Fruit fly (Drosophila melanogaster): Measurements from ENCODE around the gene CG13314.

Gene CG13314

DNA sequence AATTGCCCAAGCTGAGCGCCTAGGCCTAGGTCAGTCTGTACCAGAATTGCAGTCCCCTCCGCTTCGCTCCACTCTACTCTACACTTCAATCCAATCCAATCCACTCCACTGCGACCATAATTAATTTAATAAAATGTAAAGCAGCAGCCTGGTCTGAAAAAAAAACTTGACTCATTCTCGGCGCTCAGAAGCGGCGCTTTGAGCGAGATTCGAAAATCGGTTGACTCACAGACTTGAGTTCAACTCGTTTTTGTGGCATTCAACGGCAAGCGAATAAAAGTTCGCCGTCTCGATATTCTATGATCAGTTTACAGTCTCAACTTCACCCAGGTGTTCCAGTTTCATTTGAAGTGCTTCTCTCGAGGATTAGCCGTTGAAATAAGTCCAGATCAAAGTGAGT lies at the start of gene CG13314:
Gene CG13314 (plus strand): TSS at position 301 of the 400 bp plus-strand sequence.
- no peak for TF ChIP-seq noc (tag; optimal IDR thresholded peaks at IDR 0.05)

DNA sequence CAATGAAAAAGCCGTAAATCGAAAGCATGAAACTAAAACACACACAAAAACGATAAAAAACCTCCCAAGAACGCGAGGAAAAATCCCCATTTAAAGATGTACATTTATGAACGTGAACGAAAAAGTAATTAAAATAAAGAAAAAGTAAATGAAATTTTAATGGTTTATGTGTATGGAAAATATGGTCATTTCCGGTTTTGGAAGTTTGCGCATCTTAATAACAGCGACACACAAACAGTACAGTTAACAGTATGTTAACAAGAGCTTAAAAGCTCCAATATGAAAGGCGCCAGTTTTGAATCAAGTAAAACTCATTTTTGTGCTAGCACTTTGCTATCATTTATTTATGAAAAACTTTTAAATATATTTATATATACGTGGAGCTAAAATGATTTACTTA lies 49.7 kb upstream of the CG13314 start:
- TF ChIP-seq noc (tag; optimal IDR thresholded peaks at IDR 0.05), result no peak

DNA sequence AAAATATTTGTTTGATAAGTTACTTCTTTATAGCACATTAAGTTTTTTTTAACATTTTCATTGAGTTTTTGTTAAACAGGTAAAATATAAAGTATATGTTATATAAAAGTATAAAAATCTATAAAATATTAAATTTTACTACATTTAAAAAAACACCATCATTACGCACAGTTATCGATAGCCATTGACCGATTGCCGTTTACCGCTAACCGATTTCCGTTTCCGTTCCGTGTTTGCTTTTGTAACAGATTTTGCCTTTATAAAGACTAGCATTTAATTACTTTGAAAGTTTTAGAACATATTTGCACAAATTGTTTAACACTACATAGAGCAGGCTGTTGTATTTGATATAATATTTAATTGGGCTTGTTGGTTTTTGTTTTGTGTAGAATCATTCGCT lies 41.9 kb upstream of the CG13314 start:
- TF ChIP-seq noc (tag; optimal IDR thresholded peaks at IDR 0.05), result no peak

DNA sequence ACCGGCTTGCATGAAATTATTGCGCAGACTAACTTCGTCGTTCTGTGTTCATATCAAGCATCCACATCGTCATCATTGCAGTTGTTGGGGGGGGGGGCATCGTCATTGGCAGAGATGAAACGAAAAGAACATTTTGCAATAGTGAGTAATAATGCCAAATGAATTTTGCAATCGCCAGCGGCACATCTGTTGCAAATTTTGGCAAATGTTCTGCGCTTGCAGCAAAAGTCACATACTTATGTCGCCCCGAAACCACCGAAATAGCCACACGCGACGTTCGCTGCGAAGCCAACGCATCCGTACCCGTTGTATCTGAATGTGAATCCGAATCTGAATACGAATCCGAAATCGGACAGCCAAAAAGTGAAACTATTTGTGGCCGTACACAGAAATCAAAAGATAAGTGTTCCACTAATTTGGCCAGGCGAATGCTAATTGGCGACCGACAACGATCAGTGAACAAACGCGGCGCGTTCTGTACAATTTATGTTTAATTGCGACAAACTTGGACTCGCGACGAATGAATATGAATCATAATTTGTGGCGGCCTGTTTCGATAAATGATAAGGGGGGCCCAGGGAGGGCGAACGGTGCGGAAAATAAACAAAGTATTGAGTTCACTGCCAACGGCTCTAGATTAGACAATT lies 33.6 kb upstream of the CG13314 start:
- no peak for TF ChIP-seq noc (tag; optimal IDR thresholded peaks at IDR 0.05)

DNA sequence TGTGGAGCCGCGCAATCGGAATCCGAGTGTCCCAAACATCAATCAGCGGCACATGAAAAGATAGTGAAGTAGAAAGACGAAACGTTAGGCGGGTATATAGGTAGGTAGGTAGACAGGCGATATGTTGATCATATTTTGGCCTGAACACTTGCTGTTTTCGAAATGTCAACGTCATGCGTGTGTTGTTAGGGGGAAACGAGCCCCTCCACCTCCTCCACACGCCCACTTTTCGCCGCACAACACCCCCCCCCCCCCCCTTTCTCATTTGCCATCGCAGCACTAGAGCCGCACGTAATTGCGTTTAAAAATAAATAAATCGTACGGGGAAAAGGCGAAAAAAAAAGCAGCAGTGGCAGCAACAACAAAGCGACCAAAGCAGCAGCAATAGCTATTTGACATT lies 31.8 kb upstream of the CG13314 start:
- no peak for TF ChIP-seq noc (tag; optimal IDR thresholded peaks at IDR 0.05)

DNA sequence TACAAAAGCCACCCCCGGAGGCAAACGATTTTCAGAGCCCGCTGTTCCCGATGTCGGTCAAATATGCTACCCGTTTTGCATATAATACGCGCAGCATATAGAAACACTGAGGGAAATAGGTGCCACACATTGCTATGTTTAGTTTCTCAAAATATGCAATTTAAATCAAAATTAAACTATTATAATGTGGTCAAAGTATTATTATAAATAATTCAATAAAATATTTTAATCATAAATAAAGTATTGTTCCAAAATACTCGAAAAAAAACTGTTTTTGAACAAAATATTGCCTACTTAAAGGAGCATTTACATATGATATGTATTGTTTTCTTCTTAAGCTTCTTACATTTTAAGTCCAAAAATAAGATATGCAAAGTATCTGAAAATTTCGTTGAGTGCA lies 30.6 kb upstream of the CG13314 start:
- no peak for TF ChIP-seq noc (tag; optimal IDR thresholded peaks at IDR 0.05)

DNA sequence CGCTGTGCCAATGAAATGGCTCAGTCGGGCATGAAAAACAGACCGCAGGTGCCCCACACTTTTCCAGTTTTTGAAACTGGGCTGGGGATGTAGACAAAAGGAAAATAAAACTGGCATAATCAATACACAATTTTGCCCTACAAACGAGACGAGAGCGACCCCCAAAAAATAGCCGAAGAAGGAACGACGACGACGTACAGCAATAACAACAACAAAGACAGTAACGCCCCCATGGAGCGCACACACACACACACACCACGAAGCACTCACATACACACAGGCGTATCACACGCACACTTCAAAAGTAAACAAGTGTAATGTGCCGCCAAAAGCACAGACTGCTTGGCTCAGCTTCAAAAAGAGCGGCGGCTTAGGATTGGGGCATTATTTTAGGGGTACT lies 30.1 kb upstream of the CG13314 start:
- TF ChIP-seq noc (tag; optimal IDR thresholded peaks at IDR 0.05), result no peak

DNA sequence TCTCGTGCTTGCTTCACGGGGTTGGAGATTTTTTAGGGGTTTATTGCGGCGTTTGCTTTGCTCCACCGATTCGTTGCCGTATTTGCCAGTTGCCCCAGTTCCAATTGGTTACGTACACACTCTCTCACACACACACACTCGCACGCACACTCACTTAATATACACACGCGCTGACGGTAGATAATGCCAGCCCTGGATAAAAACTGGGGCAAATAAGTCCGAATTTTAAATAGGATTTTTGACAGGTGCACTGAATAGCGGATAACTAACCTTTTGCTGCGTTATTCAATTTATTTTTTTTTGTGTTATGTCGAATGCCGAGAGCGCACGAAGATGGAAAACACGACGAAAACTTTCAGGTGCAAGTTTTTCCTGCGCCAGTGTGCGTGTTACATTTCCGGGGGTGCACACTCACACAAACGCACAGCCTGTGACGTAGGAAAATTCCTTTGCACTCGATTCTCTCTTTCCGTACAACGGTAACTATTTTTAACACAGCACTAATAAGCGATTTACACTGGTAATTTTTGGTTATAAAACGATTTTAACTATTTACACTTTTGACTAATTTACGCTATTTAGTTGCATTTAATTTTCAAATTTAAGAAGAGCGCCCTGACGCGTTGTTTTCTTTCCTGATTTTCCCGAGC lies 28.9 kb upstream of the CG13314 start:
- no peak for TF ChIP-seq noc (tag; optimal IDR thresholded peaks at IDR 0.05)

DNA sequence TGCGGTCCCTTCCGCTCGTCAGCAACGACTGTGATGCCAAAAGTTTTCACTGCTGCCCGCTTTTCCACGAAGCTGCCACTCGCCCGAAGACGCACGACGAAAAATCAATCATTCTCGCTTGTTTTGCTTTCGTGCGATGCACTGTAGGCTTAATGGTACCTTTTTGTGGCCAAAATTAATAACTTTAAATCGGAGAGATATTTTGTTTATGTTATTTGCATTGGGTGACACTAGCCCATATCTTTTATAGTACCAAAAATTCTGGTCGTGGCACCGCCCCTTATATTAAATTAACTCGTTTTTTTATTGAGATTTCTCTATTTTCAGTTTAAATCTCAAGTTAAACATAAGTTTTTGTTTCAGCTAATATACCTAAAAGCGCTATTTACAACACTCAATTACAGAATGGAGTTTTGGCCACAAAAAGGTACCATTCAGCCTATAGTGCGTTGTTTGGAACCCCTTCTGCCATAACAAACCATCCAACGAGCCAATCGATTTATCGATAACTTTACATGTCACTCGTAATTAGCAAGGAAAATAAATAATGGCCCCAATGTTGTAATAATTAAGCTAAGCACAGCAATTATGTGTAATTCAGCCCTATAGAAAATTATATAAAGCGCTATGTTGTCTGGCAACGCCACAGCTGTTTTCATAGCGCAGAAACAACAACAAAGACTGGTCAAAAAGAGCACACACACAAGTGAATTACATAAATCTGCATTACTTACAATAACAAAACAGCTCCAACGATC lies 28.2 kb upstream of the CG13314 start:
- peak; percentile 39 for TF ChIP-seq noc (tag; optimal IDR thresholded peaks at IDR 0.05)

DNA sequence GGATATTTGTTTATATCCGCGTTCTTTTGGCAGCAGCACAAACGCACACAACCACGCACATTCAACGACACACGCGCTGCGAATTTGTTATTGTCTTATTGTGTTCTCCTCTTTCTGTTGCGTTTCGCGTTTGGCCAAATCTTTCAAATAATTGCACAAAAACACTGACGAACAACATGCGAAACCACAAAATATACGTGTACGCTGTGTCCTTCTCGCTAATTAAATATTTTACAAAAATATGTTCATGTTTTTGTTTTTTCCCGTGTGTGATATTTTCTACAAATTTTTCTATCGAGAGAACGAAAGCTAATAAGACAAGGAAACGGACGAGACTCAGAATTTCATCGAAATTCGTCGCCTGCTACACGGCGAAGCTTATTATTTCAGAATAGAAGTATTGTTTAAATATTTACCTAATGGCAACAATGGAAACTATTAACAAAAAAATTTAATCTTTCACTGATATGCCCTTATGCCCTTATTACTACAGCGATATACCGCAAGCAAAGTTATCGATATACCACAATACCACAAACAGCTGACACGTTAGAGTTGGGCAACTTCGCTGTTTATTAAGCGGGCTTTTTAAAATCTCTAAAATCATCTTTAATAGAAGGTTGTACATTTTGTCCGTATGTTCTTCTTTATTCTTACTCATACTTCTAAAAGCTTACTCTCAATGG lies 27.5 kb upstream of the CG13314 start, which contains the start of the genes CG43783 and orb2:
Gene CG43783 (minus strand): TSS at position 311 of the 686 bp plus-strand sequence.
Gene orb2 (minus strand): TSS at position 502 of the 686 bp plus-strand sequence.
- TF ChIP-seq noc (tag; optimal IDR thresholded peaks at IDR 0.05), result no peak

DNA sequence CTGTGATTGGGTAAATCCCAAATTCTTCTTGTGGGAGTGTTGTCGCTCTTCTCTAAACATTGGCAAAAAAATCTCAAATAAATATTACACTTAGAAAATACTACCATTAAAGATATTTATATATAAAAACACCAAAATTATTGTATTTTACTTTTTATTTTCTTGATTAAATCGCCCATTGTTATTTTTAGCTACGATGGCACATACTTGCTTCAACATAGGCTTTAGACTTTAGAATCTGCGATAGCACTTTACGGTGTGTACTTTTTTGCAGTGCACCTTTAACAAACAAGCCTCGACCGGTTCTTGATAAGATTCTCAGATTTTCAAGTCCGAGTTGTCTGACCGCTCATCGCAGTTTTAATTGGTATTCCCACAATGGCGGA lies 27.0 kb upstream of the CG13314 start, which contains the start of gene GNBP3:
Gene GNBP3 (plus strand): TSS at position 374 of the 386 bp plus-strand sequence.
- peak; percentile 75 for TF ChIP-seq noc (tag; optimal IDR thresholded peaks at IDR 0.05)

DNA sequence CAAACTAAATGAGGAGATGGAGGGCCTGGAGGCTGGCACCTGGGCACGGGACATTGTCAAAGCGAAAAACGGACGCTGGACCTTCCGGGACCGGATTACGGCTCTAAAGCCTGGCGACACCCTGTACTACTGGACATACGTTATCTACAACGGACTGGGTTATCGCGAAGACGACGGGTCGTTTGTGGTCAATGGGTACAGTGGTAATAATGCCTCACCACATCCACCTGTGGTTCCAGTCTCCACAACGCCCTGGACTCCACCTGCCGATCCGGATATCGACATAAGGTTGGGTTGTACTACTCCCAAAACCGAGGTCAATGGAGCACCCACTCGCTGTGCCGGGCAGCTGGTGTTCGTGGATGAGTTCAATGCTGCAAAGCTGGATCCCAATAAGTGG lies 26.4 kb upstream of the CG13314 start:
- TF ChIP-seq noc (tag; optimal IDR thresholded peaks at IDR 0.05), result no peak

DNA sequence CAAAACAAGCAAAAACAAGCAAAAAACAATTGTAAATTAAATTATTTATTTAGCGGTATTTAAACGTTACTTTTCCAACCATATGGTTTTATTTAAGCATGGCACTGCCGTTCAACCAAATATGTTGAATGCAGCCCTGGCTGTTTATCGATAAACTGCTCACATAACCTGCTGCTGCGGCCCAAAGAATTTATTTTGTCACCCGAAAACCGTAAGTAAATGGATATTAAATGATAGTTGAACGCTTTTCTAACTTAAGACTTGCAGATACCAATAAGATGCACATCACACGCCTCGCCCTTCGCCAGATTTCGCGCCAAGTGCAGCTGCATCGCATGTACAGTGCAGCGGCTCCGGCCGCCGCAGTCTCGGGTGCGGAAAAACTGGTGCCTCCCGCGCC lies 24.9 kb upstream of the CG13314 start, which contains the start of gene mRpL12:
Gene mRpL12 (plus strand): TSS at position 123 of the 400 bp plus-strand sequence.
- no peak for TF ChIP-seq noc (tag; optimal IDR thresholded peaks at IDR 0.05)

DNA sequence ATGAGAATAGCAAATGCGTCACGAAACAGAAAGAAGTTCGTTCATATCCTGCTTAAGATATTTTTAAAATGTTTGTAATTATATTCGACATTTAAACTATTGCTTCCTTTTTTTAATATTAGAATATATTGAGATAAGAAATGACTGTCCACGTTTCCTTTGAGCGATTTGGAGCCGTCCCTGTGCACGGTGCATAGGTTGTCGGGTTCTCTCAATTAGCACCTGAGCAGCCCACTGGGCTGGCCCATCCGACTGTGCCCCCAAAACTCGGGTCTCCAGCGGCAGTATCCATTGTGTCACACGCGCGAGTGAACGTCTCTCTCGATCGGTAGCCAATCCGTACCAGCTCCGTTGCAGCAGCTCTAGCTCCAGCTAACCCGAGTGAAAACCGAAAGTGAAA lies 23.0 kb upstream of the CG13314 start, which contains the start of gene CG13313:
Gene CG13313 (plus strand): TSS at position 301 of the 400 bp plus-strand sequence.
- no peak for TF ChIP-seq noc (tag; optimal IDR thresholded peaks at IDR 0.05)

DNA sequence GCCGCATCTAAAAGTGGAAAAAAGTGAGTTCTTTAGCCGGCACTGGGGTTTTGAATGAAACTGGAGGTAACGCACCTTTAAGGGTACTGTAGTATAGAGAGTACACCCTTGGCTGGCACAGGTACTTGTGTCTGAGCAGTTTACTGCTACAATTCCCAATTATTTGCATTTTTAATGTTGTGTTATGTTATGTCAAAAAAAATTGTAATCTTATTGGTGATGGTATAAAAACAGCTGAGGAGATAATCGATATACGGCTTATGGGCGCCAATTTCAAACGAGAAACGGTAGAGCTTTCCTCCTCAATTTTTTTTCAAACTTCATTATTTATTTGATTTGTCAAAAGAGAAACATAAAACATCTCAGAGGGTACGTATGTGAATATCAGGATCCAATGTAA lies 17.1 kb upstream of the CG13314 start, which contains the start of gene ValRS-m:
Gene ValRS-m (minus strand): TSS at position 312 of the 400 bp plus-strand sequence.
- no peak for TF ChIP-seq noc (tag; optimal IDR thresholded peaks at IDR 0.05)

Measured in whole organism, larva.